Fruit fly (Drosophila melanogaster) Kc167 (cell line): Measurements from ENCODE around the gene CG42526.

ENCODE experiments used
- Myc ChIP-seq: fragments of >200 bp; optimal IDR thresholded peaks from 2 replicates; lab custom pipeline; 2017; ENCODE audit warnings: missing external identifiers
- Sin3A ChIP-seq: fragments of >200 bp; optimal IDR thresholded peaks from 2 replicates; lab custom pipeline; 2018; ENCODE audit warnings: missing external identifiers
- h ChIP-seq: fragments of >200 bp; optimal IDR thresholded peaks from 3 replicates; lab custom pipeline; 2018; ENCODE audit warnings: missing external identifiers
- insv ChIP-seq: fragments of >200 bp; optimal IDR thresholded peaks from 3 replicates; lab custom pipeline; 2018; ENCODE audit warnings: missing external identifiers
- psq ChIP-seq: fragments of >200 bp; optimal IDR thresholded peaks from 2 replicates; lab custom pipeline; 2017; ENCODE audit warnings: missing external identifiers
- ttk ChIP-seq: sonication (Bioruptor generic); optimal IDR thresholded peaks from 2 replicates; lab custom pipeline; 2017; ENCODE audit warnings: missing external identifiers

Gene CG42526

DNA sequence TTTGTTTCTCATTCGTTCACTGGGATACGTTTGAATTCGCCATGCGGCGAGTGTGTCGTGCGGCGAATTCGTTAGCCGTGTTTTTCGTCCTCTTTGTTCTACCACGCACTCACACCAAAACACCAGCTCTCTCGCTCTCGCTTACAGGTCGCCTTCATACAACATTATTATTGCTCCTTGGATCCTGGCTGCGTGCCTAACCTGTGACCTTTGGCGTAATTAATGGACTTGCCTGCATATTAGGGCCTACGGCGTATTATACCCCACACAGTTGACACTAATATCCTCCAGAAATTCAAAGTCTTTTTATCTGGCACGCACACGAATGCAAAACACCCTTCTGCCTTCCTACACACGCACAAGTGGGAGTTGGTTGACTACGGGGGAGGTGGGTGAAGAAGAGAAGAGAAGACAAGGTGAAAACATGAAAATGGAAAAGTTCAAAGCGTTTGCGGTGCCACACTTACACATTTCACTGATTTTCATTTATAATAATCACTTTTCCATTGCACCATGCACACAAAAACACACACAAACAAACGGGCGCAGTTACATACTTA lies 25.1 kb downstream of the CG42526 start:
- TF ChIP-seq insv (lab: Kevin White, UChicago) (no peak), Sin3A (no peak), h (no peak), Myc (lab: Kevin White, UChicago) (no peak), ttk (lab: Kevin White, UChicago) (no peak), psq (lab: Kevin White, UChicago) (no peak)

dm6 chr3L:9404497-9404896 lies 30.7 kb downstream of the CG42526 start, which contains the start of gene Cpr67B:
Cpr67B (plus strand) TSS chr3L:9404797.
- no peak for TF ChIP-seq ttk (lab: Kevin White, UChicago)
- TF ChIP-seq psq (lab: Kevin White, UChicago) = no peak
- no peak for TF ChIP-seq h
- TF ChIP-seq Myc (lab: Kevin White, UChicago) = no peak
- TF ChIP-seq insv (lab: Kevin White, UChicago) = no peak
- TF ChIP-seq Sin3A = no peak

dm6 chr3L:9402157-9402890 lies 32.9 kb downstream of the CG42526 start, which contains the start of gene eIF4E1:
eIF4E1 (minus strand) TSS chr3L:9402460.
- TF ChIP-seq Myc (lab: Kevin White, UChicago) (no peak), h (no peak), insv (lab: Kevin White, UChicago) (no peak), Sin3A (no peak), psq (lab: Kevin White, UChicago) (no peak), ttk (lab: Kevin White, UChicago) (no peak)

- no peak for TF ChIP-seq h
- TF ChIP-seq insv (lab: Kevin White, UChicago) = no peak
- no peak for TF ChIP-seq Sin3A
- TF ChIP-seq Myc (lab: Kevin White, UChicago) = no peak
- TF ChIP-seq ttk (lab: Kevin White, UChicago) = no peak
- TF ChIP-seq psq (lab: Kevin White, UChicago) = no peak
These were observed 33.6 kb downstream of the CG42526 start for dm6 chr3L:9401354-9402156.

DNA sequence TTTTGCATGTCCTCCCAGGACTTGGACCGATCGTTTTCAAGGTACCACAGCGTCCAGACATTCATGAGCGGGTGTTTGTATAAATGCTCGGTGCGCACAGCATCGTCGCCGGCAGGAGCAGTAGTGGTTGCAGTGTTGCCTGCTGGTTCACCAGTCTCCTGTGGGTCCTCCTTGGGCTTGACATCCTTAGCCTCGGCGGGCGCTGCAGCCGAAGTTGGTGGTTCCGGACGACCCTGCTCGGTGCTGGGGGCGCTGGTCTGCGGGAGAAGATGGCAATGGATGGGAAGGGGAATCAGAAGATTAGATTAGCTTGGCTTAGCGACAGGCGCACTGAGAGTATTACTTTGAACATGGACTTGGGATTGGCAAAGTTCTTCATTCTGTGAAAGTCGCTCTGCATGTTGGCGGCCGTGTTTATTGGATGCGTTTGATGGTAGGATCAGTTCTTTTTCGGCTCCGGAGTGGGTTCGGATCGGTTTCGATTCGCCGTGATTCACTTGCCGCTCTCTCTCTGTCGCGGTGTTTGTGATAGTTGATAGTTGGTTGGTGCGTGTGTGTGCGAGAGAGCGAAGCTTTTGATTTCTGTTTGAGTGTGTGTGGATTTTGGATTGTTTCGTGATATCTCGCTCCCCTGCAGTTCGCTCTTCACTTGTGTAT lies 34.4 kb downstream of the CG42526 start:
- TF ChIP-seq psq (lab: Kevin White, UChicago) (no peak), Sin3A (no peak)

DNA sequence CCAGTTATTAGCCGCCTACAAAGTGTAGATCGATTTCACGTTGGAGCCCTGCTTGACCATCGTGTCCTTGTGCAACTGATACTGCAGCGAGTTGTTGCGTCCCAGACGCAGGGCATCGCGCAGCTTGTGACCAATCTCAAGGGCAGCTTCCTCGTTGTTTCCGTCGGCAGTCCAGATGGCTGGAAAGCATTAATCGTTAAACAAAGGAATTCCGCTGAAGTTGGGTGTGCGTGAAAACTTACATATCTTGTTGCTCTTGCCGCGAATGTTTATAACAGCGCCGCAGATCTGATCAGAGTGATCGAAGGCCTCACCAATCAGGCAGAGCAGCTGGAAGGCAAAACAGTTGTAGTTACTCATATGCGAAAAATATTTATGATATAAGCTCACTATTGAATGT lies 35.3 kb downstream of the CG42526 start:
- TF ChIP-seq h (no peak), ttk (lab: Kevin White, UChicago) (no peak), psq (lab: Kevin White, UChicago) (no peak), insv (lab: Kevin White, UChicago) (no peak)

DNA sequence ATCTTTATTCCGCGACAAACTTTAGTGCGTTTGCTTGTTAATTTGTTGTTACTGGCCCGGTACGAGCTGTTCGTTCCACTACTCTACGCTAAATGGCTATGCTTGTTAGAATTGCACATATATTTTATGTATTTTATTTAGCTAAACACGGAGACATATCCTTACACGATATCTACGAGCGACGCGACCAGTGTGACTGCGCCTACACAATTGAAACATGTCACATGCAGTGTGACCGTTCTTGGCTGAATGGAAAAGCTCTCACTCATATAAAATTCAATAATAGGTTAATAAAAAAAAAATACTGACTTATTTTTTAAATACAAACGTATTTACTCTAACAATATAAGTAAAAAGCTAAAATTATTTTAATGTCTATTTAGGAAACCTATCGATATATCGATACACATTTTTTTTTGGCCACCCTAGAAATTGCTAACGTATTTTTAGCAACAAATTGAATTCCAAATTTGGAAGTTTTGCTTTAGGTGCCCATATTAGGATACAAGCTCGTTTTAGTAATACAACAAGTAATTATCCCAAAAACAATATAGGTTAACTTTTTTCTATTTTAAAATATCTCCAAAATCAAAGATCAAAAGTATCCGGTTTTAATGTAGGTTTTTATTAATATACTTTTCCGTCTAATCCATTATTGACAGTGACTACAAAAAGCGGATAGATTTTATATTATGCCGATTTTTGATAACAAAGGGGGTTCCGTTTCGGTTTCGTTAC lies 36.0 kb downstream of the CG42526 start, which contains the start of gene CG4080:
Gene CG4080, minus strand, starts transcription at position 215 of the 738 bp plus-strand sequence.
- TF ChIP-seq ttk (lab: Kevin White, UChicago) (no peak), insv (lab: Kevin White, UChicago) (no peak), psq (lab: Kevin White, UChicago) (no peak), Sin3A (no peak)

dm6 chr3L:9398435-9398981 lies 36.7 kb downstream of the CG42526 start:
- no peak for TF ChIP-seq ttk (lab: Kevin White, UChicago)
- no peak for TF ChIP-seq psq (lab: Kevin White, UChicago)
- no peak for TF ChIP-seq insv (lab: Kevin White, UChicago)
- no peak for TF ChIP-seq Sin3A
- no peak for TF ChIP-seq h

dm6 chr3L:9398028-9398427 lies 37.2 kb downstream of the CG42526 start:
- TF ChIP-seq ttk (lab: Kevin White, UChicago) (no peak), insv (lab: Kevin White, UChicago) (no peak), Myc (lab: Kevin White, UChicago) (no peak), h (no peak), psq (lab: Kevin White, UChicago) (no peak), Sin3A (no peak)

- no peak for TF ChIP-seq Myc (lab: Kevin White, UChicago)
- no peak for TF ChIP-seq Sin3A
- TF ChIP-seq insv (lab: Kevin White, UChicago) = no peak
- no peak for TF ChIP-seq ttk (lab: Kevin White, UChicago)
- TF ChIP-seq h = no peak
- no peak for TF ChIP-seq psq (lab: Kevin White, UChicago)
These were observed 38.0 kb downstream of the CG42526 start for dm6 chr3L:9397156-9397555.

- TF ChIP-seq Sin3A = no peak
- no peak for TF ChIP-seq Myc (lab: Kevin White, UChicago)
- TF ChIP-seq psq (lab: Kevin White, UChicago) = no peak
- no peak for TF ChIP-seq insv (lab: Kevin White, UChicago)
- TF ChIP-seq h = no peak
- no peak for TF ChIP-seq ttk (lab: Kevin White, UChicago)
These were observed 38.5 kb downstream of the CG42526 start for dm6 chr3L:9396704-9397103.
